Fruit fly (Drosophila melanogaster) whole organism, wandering third instar larva: ENCODE data around the gene GV1.

Experiments
- Abd-B ChIP-seq: fragments of >200 bp; optimal IDR thresholded peaks from 2 replicates; lab custom pipeline; 2017; ENCODE audit warnings: missing biosample characterization, missing genetic modification characterization
- CG32264 ChIP-seq: fragments of 200-800 bp; sonication (Bioruptor generic); optimal IDR thresholded peaks from 2 replicates; lab custom pipeline; 2016; ENCODE audit warnings: missing biosample characterization, missing genetic modification characterization
- CG9705 ChIP-seq: fragments of 200-800 bp; sonication (Bioruptor generic); optimal IDR thresholded peaks from 2 replicates; lab custom pipeline; 2018; ENCODE audit warnings: missing biosample characterization, mild to moderate bottlenecking, missing genetic modification characterization
- CrebA ChIP-seq: fragments of 200-800 bp; sonication (Bioruptor generic); optimal IDR thresholded peaks from 2 replicates; lab custom pipeline; 2016; ENCODE audit warnings: missing biosample characterization, mild to moderate bottlenecking, missing genetic modification characterization, borderline replicate concordance
- Dfd ChIP-seq: fragments of >200 bp; optimal IDR thresholded peaks from 2 replicates; lab custom pipeline; 2017; ENCODE audit warnings: missing biosample characterization, missing genetic modification characterization
- Dif ChIP-seq: fragments of 200-275, 200-300 bp; sonication (Bioruptor generic); optimal IDR thresholded peaks from 2 replicates; lab custom pipeline; 2018; ENCODE audit warnings: missing biosample characterization, missing genetic modification characterization; ENCODE audit not compliant: partially characterized antibody
- HLH106 ChIP-seq: fragments of 200-800 bp; optimal IDR thresholded peaks from 3 replicates; lab custom pipeline; 2019; ENCODE audit warnings: missing biosample characterization, mild to moderate bottlenecking, missing genetic modification characterization, moderate library complexity
- Hnf4 ChIP-seq: fragments of 200-800 bp; sonication (Bioruptor generic); optimal IDR thresholded peaks from 2 replicates; lab custom pipeline; 2016; ENCODE audit warnings: missing biosample characterization, mild to moderate bottlenecking, missing genetic modification characterization
- Hr78 ChIP-seq: fragments of >200 bp; optimal IDR thresholded peaks from 2 replicates; lab custom pipeline; 2017; ENCODE audit warnings: missing biosample characterization, missing genetic modification characterization
- Hr83 ChIP-seq: fragments of 200-300 bp; sonication (Bioruptor generic); optimal IDR thresholded peaks from 2 replicates; lab custom pipeline; 2016; ENCODE audit warnings: missing biosample characterization, mild to moderate bottlenecking, missing genetic modification characterization, moderate library complexity; ENCODE audit not compliant: poor library complexity, severe bottlenecking
- Jra ChIP-seq: sonication (Bioruptor generic); optimal IDR thresholded peaks from 2 replicates; lab custom pipeline; 2016; ENCODE audit warnings: missing biosample characterization, missing genetic modification characterization
- Mio ChIP-seq: sonication (Bioruptor generic); optimal IDR thresholded peaks from 2 replicates; lab custom pipeline; 2016; ENCODE audit warnings: missing biosample characterization, missing genetic modification characterization
- Myc ChIP-seq: fragments of >200 bp; optimal IDR thresholded peaks from 2 replicates; lab custom pipeline; 2017
- N ChIP-seq: fragments of >200 bp; optimal IDR thresholded peaks from 2 replicates; lab custom pipeline; 2018; ENCODE audit warnings: missing biosample characterization, missing external identifiers, missing genetic modification characterization
- Sp1 ChIP-seq: fragments of 200-800 bp; sonication (Bioruptor generic); optimal IDR thresholded peaks from 3 replicates; lab custom pipeline; 2019; ENCODE audit warnings: missing biosample characterization, mild to moderate bottlenecking, missing genetic modification characterization, moderate library complexity
- Vsx2 ChIP-seq: fragments of 200-300, 225-300 bp; sonication (Bioruptor generic); optimal IDR thresholded peaks from 2 replicates; lab custom pipeline; 2018; ENCODE audit warnings: missing biosample characterization, missing genetic modification characterization; ENCODE audit not compliant: partially characterized antibody
- dmrt93B ChIP-seq: fragments of 200-800 bp; sonication (Bioruptor generic); optimal IDR thresholded peaks from 2 replicates; lab custom pipeline; 2018; ENCODE audit warnings: missing biosample characterization, mild to moderate bottlenecking, missing genetic modification characterization
- dsf ChIP-seq: sonication (Bioruptor generic); optimal IDR thresholded peaks from 2 replicates; lab custom pipeline; 2016; ENCODE audit warnings: missing biosample characterization, missing genetic modification characterization, borderline replicate concordance
- ey ChIP-seq: fragments of 200-800 bp; sonication (Bioruptor generic); optimal IDR thresholded peaks from 2 replicates; lab custom pipeline; 2016; ENCODE audit warnings: missing biosample characterization, missing genetic modification characterization
- foxo ChIP-seq, 2 experiments: fragments of 200-800 bp; sonication (Bioruptor generic); optimal IDR thresholded peaks; 2 replicates in 1 of 2; 3 replicates in 1 of 2; lab custom pipeline; 2016 to 2017; ENCODE audit warnings: missing biosample characterization in 2 of 2, missing genetic modification characterization in 2 of 2
- fru ChIP-seq: fragments of 200-800 bp; sonication (Bioruptor generic); optimal IDR thresholded peaks from 3 replicates; lab custom pipeline; 2016; ENCODE audit warnings: missing biosample characterization, mild to moderate bottlenecking, missing genetic modification characterization
- jim ChIP-seq: fragments of 175-275, 200-325 bp; sonication (Bioruptor generic); optimal IDR thresholded peaks from 2 replicates; lab custom pipeline; 2016; ENCODE audit warnings: missing biosample characterization, mild to moderate bottlenecking, missing genetic modification characterization
- lola ChIP-seq: fragments of >200 bp; optimal IDR thresholded peaks from 2 replicates; lab custom pipeline; 2017; ENCODE audit warnings: missing biosample characterization, missing genetic modification characterization
- pan ChIP-seq: fragments of >200 bp; optimal IDR thresholded peaks from 2 replicates; lab custom pipeline; 2017
- psq ChIP-seq: fragments of 200-800 bp; sonication (Bioruptor generic); optimal IDR thresholded peaks from 3 replicates; lab custom pipeline; 2017; ENCODE audit warnings: missing biosample characterization, mild to moderate bottlenecking, missing genetic modification characterization, moderate library complexity
- rgr ChIP-seq: fragments of 200-800 bp; sonication (Bioruptor generic); optimal IDR thresholded peaks from 3 replicates; lab custom pipeline; 2016; ENCODE audit warnings: missing biosample characterization, mild to moderate bottlenecking, missing genetic modification characterization
- sage ChIP-seq: fragments of 200-800 bp; sonication (Bioruptor generic); optimal IDR thresholded peaks from 2 replicates; lab custom pipeline; 2016; ENCODE audit warnings: missing biosample characterization, mild to moderate bottlenecking, missing genetic modification characterization
- tai ChIP-seq: sonication (Bioruptor generic); optimal IDR thresholded peaks from 2 replicates; lab custom pipeline; 2016; ENCODE audit warnings: missing biosample characterization, missing genetic modification characterization
- usp ChIP-seq: fragments of >200 bp; optimal IDR thresholded peaks from 2 replicates; lab custom pipeline; 2017; ENCODE audit warnings: missing biosample characterization, missing genetic modification characterization
- woc ChIP-seq: sonication (Bioruptor generic); optimal IDR thresholded peaks from 2 replicates; lab custom pipeline; 2016; ENCODE audit warnings: missing biosample characterization, mild to moderate bottlenecking, missing genetic modification characterization

GV1 gene

dm6 chr3L:1831753-1832268 lies 21.4 kb downstream of the GV1 start, which contains the start of gene Cpr62Ba:
Gene Cpr62Ba (minus strand): TSS chr3L:1831783.
- no peak for TF ChIP-seq woc (GFP tag; lab: Kevin White, UChicago)
- TF ChIP-seq Myc (lab: Kevin White, UChicago), result peak; percentile 63
- TF ChIP-seq psq (GFP tag; lab: Kevin White, UChicago), result no peak
- no peak for TF ChIP-seq Mio (GFP tag; lab: Kevin White, UChicago)
- TF ChIP-seq ey, result no peak
- TF ChIP-seq rgr (GFP tag; lab: Kevin White, UChicago), result no peak
- no peak for TF ChIP-seq Vsx2 (GFP tag; lab: Kevin White, UChicago)
- TF ChIP-seq lola (GFP tag; lab: Kevin White, UChicago), result no peak

dm6 chr3L:1835064-1835463 lies 24.7 kb downstream of the GV1 start, which contains the start of gene Cpr62Bb:
Gene Cpr62Bb (minus strand): TSS chr3L:1835164.
- no peak for TF ChIP-seq Sp1 (GFP tag; lab: Kevin White, UChicago)
- no peak for TF ChIP-seq usp (GFP tag; lab: Kevin White, UChicago)
- TF ChIP-seq Jra, result no peak
- TF ChIP-seq tai (GFP tag; lab: Kevin White, UChicago), result no peak
- no peak for TF ChIP-seq foxo (GFP tag; optimal IDR thresholded peaks at IDR 0.05; lab: Kevin White, UChicago)
- no peak for TF ChIP-seq rgr (GFP tag; lab: Kevin White, UChicago)
- no peak for TF ChIP-seq CrebA (GFP tag; lab: Kevin White, UChicago)
- TF ChIP-seq woc (GFP tag; lab: Kevin White, UChicago), result no peak
- no peak for TF ChIP-seq dsf (GFP tag; lab: Kevin White, UChicago)
- TF ChIP-seq HLH106 (tag; lab: Kevin White, UChicago), result no peak
- no peak for TF ChIP-seq Abd-B (GFP tag; lab: Kevin White, UChicago)
- no peak for TF ChIP-seq Mio (GFP tag; lab: Kevin White, UChicago)
- TF ChIP-seq CG32264 (GFP tag; lab: Kevin White, UChicago), result no peak
- no peak for TF ChIP-seq CG9705 (GFP tag; lab: Kevin White, UChicago)
- no peak for TF ChIP-seq Hnf4 (GFP tag; lab: Kevin White, UChicago)
- TF ChIP-seq jim (GFP tag; lab: Kevin White, UChicago), result no peak

DNA sequence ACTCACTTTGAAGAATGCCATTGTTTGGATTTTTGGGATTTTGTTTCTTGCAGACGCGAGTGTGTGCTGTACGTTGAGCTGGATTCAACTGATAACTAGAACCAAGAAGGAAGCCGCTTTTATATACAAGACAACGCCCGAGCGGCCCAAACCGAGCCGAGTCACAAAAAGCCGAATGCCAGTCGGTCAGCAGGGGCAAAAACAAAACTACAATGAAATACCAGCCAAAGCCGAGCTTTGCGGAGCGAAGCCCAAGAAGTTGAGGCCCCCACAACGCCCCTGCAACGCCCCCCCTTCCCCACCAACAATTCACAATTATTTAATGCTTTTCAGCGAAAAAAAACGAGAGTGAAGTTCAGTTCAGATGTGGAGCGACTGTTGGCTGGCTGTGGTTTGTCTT lies 31.6 kb downstream of the GV1 start, which contains the start of gene Cpr62Bc:
Cpr62Bc (minus strand) TSS at position 101 of the 400 bp plus-strand sequence.
- TF ChIP-seq CG32264 (GFP tag; lab: Kevin White, UChicago) (no peak), dsf (GFP tag; lab: Kevin White, UChicago) (no peak), jim (GFP tag; lab: Kevin White, UChicago) (no peak), sage (GFP tag; lab: Kevin White, UChicago) (no peak), Mio (GFP tag; lab: Kevin White, UChicago) (no peak), Hnf4 (GFP tag; lab: Kevin White, UChicago) (no peak), CG9705 (GFP tag; lab: Kevin White, UChicago) (no peak), fru (GFP tag; lab: Kevin White, UChicago) (no peak), CrebA (GFP tag; lab: Kevin White, UChicago) (no peak), Hr83 (GFP tag; lab: Kevin White, UChicago) (no peak), woc (GFP tag; lab: Kevin White, UChicago) (no peak)

DNA sequence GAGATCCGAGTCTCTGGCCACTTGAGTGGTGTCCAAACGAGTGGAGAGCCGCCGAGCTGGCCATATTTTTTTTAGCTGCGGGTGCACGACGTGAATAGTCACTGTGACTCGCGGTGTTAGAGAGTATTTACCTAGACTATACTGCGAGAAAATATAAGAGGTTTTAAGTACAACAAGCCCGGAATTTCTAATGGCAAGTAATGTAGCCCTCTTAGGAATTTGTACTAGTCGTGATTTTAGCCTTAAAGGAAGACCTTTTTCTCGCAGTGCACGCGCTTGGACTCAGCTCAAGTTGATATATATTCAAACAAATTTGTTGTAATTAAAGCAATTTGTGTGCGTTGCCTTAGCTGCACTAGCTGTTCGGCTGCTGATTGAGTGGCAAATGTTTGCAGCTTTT lies 34.2 kb downstream of the GV1 start:
- no peak for TF ChIP-seq CG9705 (GFP tag; lab: Kevin White, UChicago)

- no peak for TF ChIP-seq pan (lab: Kevin White, UChicago)
- no peak for TF ChIP-seq HLH106 (tag; lab: Kevin White, UChicago)
- TF ChIP-seq Vsx2 (GFP tag; lab: Kevin White, UChicago), result peak; percentile 52
- peak; percentile 67 for TF ChIP-seq Myc (lab: Kevin White, UChicago)
- TF ChIP-seq Mio (GFP tag; lab: Kevin White, UChicago), result no peak
- peak; percentile 14 for TF ChIP-seq N (GFP tag; lab: Kevin White, UChicago)
- TF ChIP-seq Dif (GFP tag; lab: Kevin White, UChicago), result no peak
Measured at dm6 chr3L:1850498-1850897, 40.1 kb downstream of the GV1 start.

- TF ChIP-seq sage (GFP tag; lab: Kevin White, UChicago), result no peak
- TF ChIP-seq woc (GFP tag; lab: Kevin White, UChicago), result no peak
- TF ChIP-seq Dfd (GFP tag; lab: Kevin White, UChicago), result no peak
- TF ChIP-seq fru (GFP tag; lab: Kevin White, UChicago), result no peak
- no peak for TF ChIP-seq dsf (GFP tag; lab: Kevin White, UChicago)
- TF ChIP-seq CrebA (GFP tag; lab: Kevin White, UChicago), result no peak
- TF ChIP-seq foxo (GFP tag; optimal IDR thresholded peaks at IDR 0.05; lab: Kevin White, UChicago), result no peak
- TF ChIP-seq pan (lab: Kevin White, UChicago), result no peak
- no peak for TF ChIP-seq Mio (GFP tag; lab: Kevin White, UChicago)
- no peak for TF ChIP-seq psq (GFP tag; lab: Kevin White, UChicago)
- no peak for TF ChIP-seq Hr78 (GFP tag; lab: Kevin White, UChicago)
- no peak for TF ChIP-seq Jra
- no peak for TF ChIP-seq dmrt93B (GFP tag; lab: Kevin White, UChicago)
- no peak for TF ChIP-seq HLH106 (tag; lab: Kevin White, UChicago)
- no peak for TF ChIP-seq rgr (GFP tag; lab: Kevin White, UChicago)
- no peak for TF ChIP-seq CG32264 (GFP tag; lab: Kevin White, UChicago)
- TF ChIP-seq, all 38 proteins: peak for 0
Measured at dm6 chr3L:1853277-1853676, 42.9 kb downstream of the GV1 start.
